Fruit fly (Drosophila melanogaster) whole organism, larva: ENCODE results near the gene GluRIIA.
A peak's percentile ranks its signal among the peaks of the same experiment; 100 is the strongest.

ENCODE experiments used
- noc ChIP-seq: fragments of 200-800 bp; sonication (Bioruptor generic); optimal IDR thresholded peaks from 3 replicates; lab custom pipeline; 2019; ENCODE audit warnings: missing biosample characterization, mild to moderate bottlenecking, missing genetic modification characterization, moderate library complexity

The GluRIIA gene

dm6 chr2L:5541935-5542685, 12.8 kb upstream of the GluRIIA start, which contains the start of the genes Hel25E and Lam:
Gene Hel25E (minus strand): TSS chr2L:5542314.
Gene Lam (plus strand): TSS chr2L:5542480.
- TF ChIP-seq noc (tag; lab: Kevin White, UChicago) = no peak

- TF ChIP-seq noc (tag; lab: Kevin White, UChicago) = peak; percentile 21
Measured at dm6 chr2L:5542944-5543515, 11.8 kb upstream of the GluRIIA start.

- TF ChIP-seq noc (tag; lab: Kevin White, UChicago) = no peak
Measured at dm6 chr2L:5546207-5546517, 8.7 kb upstream of the GluRIIA start.

- TF ChIP-seq noc (tag; lab: Kevin White, UChicago) = no peak
Measured at dm6 chr2L:5546518-5547287, 8.2 kb upstream of the GluRIIA start, which contains the start of gene Oscillin. Gene Oscillin (plus strand): TSS chr2L:5547086.

- peak; percentile 23 for TF ChIP-seq noc (tag; lab: Kevin White, UChicago)
Measured at dm6 chr2L:5547288-5547777, 7.5 kb upstream of the GluRIIA start.

- no peak for TF ChIP-seq noc (tag; lab: Kevin White, UChicago)
Measured at dm6 chr2L:5550735-5551134, 4.1 kb upstream of the GluRIIA start, which contains the start of gene CG14014. Gene CG14014 (minus strand): TSS chr2L:5550835.

- no peak for TF ChIP-seq noc (tag; lab: Kevin White, UChicago)
Measured at dm6 chr2L:5551538-5551937, 3.3 kb upstream of the GluRIIA start, which contains the start of gene CG18269. Gene CG18269 (plus strand): TSS chr2L:5551838.

- TF ChIP-seq noc (tag; lab: Kevin White, UChicago) = no peak
Measured at dm6 chr2L:5553750-5554149, 1.1 kb upstream of the GluRIIA start, which contains the start of the genes CG14013 and CG14017. Gene CG14013 (minus strand): TSS chr2L:5553850. Gene CG14017 (plus strand): TSS chr2L:5553897.

- no peak for TF ChIP-seq noc (tag; lab: Kevin White, UChicago)
Measured at dm6 chr2L:5558809-5559392, 4.0 kb downstream of the GluRIIA start, which contains the start of gene GluRIIB. Gene GluRIIB (plus strand): TSS chr2L:5559342.

- TF ChIP-seq noc (tag; lab: Kevin White, UChicago) = no peak
Measured at dm6 chr2L:5567103-5567502, 12.2 kb downstream of the GluRIIA start.

- TF ChIP-seq noc (tag; lab: Kevin White, UChicago) = no peak
Measured at dm6 chr2L:5569503-5569902, 14.6 kb downstream of the GluRIIA start.

dm6 chr2L:5581016-5581415, 26.1 kb downstream of the GluRIIA start, which contains the start of gene CG14011:
Gene CG14011 (minus strand): TSS chr2L:5581116.
- no peak for TF ChIP-seq noc (tag; lab: Kevin White, UChicago)

- TF ChIP-seq noc (tag; lab: Kevin White, UChicago) = no peak
Measured at dm6 chr2L:5588314-5588713, 33.4 kb downstream of the GluRIIA start, which contains the start of gene CG7251. Gene CG7251 (minus strand): TSS chr2L:5588414.

dm6 chr2L:5593839-5594238, 39.0 kb downstream of the GluRIIA start:
- TF ChIP-seq noc (tag; lab: Kevin White, UChicago) = no peak

- TF ChIP-seq noc (tag; lab: Kevin White, UChicago) = no peak
Measured at dm6 chr2L:5596533-5596932, 41.7 kb downstream of the GluRIIA start, which contains the start of gene CG18266. Gene CG18266 (plus strand): TSS chr2L:5596833.
